Worm (Caenorhabditis elegans) whole organism, L4 larva: Measurements from ENCODE around the gene spch-1.

Experiments
- D1046.2 ChIP-seq: fragments of 200-800 bp; sonication (Bioruptor generic); IDR thresholded peaks from 2 replicates; pipeline ENCODE4 v1.3.6; 2022; ENCODE audit warnings: missing genetic modification characterization, missing compliant biosample characterization
- T26A8.4 ChIP-seq: fragments of 200-800 bp; sonication (Bioruptor generic); IDR thresholded peaks from 2 replicates; pipeline ENCODE4 v1.3.6; 2022; ENCODE audit warnings: missing genetic modification characterization, missing compliant biosample characterization
- Y105C5A.15 ChIP-seq: fragments of 200-800 bp; sonication (Bioruptor generic); IDR thresholded peaks from 2 replicates; pipeline ENCODE4 v1.3.6; 2022; ENCODE audit warnings: missing genetic modification characterization, missing compliant biosample characterization
- Y48G9A.11 ChIP-seq: fragments of 200-800 bp; sonication (Bioruptor generic); IDR thresholded peaks from 2 replicates; pipeline ENCODE4 v1.3.6; 2022; ENCODE audit warnings: missing genetic modification reagents, missing genetic modification characterization, missing compliant biosample characterization
- ZK546.5 ChIP-seq, 2 experiments: sonication (generic microtip); optimal IDR thresholded peaks; 2 replicates each; lab custom pipeline; 2017; ENCODE audit warnings: missing biosample characterization in 2 of 2, missing genetic modification characterization in 2 of 2
- aha-1 ChIP-seq: fragments of 150-350 bp; peaks from one replicate; lab custom pipeline; 2014; ENCODE audit warnings: missing biosample characterization, missing genetic modification characterization
- ama-1 ChIP-seq: fragments of 150-350 bp; optimal IDR thresholded peaks from 2 replicates; lab custom pipeline; 2014; ENCODE audit warnings: inconsistent platforms, mixed read lengths
- arid-1 ChIP-seq: fragments of 200-800 bp; sonication (Bioruptor generic); conservative IDR thresholded peaks from 2 replicates; pipeline ENCODE4 v1.3.6; 2022; ENCODE audit warnings: missing genetic modification reagents, missing genetic modification characterization, missing compliant biosample characterization
- ceh-28 ChIP-seq: fragments of 150-350 bp; optimal IDR thresholded peaks from 2 replicates; lab custom pipeline; 2014; ENCODE audit warnings: missing biosample characterization, missing genetic modification reagents, missing genetic modification characterization
- ceh-62 ChIP-seq: sonication (generic microtip); optimal IDR thresholded peaks from 2 replicates; lab custom pipeline; 2017; ENCODE audit warnings: missing biosample characterization, missing genetic modification characterization
- ceh-82 ChIP-seq: sonication (generic microtip); optimal IDR thresholded peaks from 2 replicates; lab custom pipeline; 2017; ENCODE audit warnings: missing biosample characterization, missing genetic modification characterization
- egl-27 ChIP-seq: sonication (generic microtip); optimal IDR thresholded peaks from 3 replicates; lab custom pipeline; 2017; ENCODE audit warnings: missing biosample characterization, missing genetic modification reagents, missing genetic modification characterization
- fos-1 ChIP-seq: fragments of 150-350 bp; optimal IDR thresholded peaks from 2 replicates; lab custom pipeline; 2014; ENCODE audit warnings: missing biosample characterization, missing genetic modification characterization
- gei-8 ChIP-seq: fragments of 200-800 bp; sonication (Bioruptor generic); optimal IDR thresholded peaks from 2 replicates; lab custom pipeline; 2018; ENCODE audit warnings: mild to moderate bottlenecking, missing genetic modification characterization, missing compliant biosample characterization
- hmg-1.1 ChIP-seq: fragments of 200-800 bp; sonication (Bioruptor generic); IDR thresholded peaks from 2 replicates; pipeline ENCODE4 v1.3.6; 2022; ENCODE audit warnings: missing genetic modification reagents, missing genetic modification characterization, missing compliant biosample characterization
- lin-1 ChIP-seq: fragments of 200-800 bp; sonication (Bioruptor generic); IDR thresholded peaks from 2 replicates; pipeline ENCODE4 v1.3.6; 2022; ENCODE audit warnings: missing genetic modification reagents, missing genetic modification characterization, missing compliant biosample characterization
- lin-13 ChIP-seq: fragments of 150-350 bp; optimal IDR thresholded peaks from 2 replicates; lab custom pipeline; 2014; ENCODE audit warnings: missing biosample characterization, missing genetic modification reagents, missing genetic modification characterization
- lin-15B ChIP-seq: fragments of 150-350 bp; sonication (generic microtip); optimal IDR thresholded peaks from 3 replicates; lab custom pipeline; 2014; ENCODE audit warnings: missing biosample characterization, missing genetic modification characterization
- lin-38 ChIP-seq: fragments of 200-800 bp; sonication (Bioruptor generic); IDR thresholded peaks from 2 replicates; pipeline ENCODE4 v1.3.6; 2022; ENCODE audit warnings: missing genetic modification reagents, missing genetic modification characterization, missing compliant biosample characterization
- lin-39 ChIP-seq: fragments of 150-350 bp; optimal IDR thresholded peaks from 2 replicates; lab custom pipeline; 2014; ENCODE audit warnings: missing biosample characterization, missing genetic modification reagents, missing genetic modification characterization
- lir-3 ChIP-seq: sonication (generic microtip); optimal IDR thresholded peaks from 2 replicates; lab custom pipeline; 2016; ENCODE audit warnings: mild to moderate bottlenecking, missing genetic modification characterization, missing compliant biosample characterization
- nhr-25 ChIP-seq: sonication (generic microtip); optimal IDR thresholded peaks from 2 replicates; lab custom pipeline; 2017; ENCODE audit warnings: missing genetic modification characterization, mild to moderate bottlenecking, missing compliant biosample characterization, antibody characterized with exemption, moderate library complexity, borderline replicate concordance; ENCODE audit not compliant: insufficient read depth
- nhr-42 ChIP-seq: fragments of 200-800 bp; sonication (Bioruptor generic); IDR thresholded peaks from 2 replicates; pipeline ENCODE4 v1.3.6; 2022; ENCODE audit warnings: missing genetic modification characterization, missing compliant biosample characterization
- nhr-48 ChIP-seq: sonication (generic microtip); optimal IDR thresholded peaks from 2 replicates; lab custom pipeline; 2016; ENCODE audit warnings: mild to moderate bottlenecking, missing genetic modification characterization, missing compliant biosample characterization
- nhr-6 ChIP-seq: fragments of 150-350 bp; optimal IDR thresholded peaks from 2 replicates; lab custom pipeline; 2014; ENCODE audit warnings: missing biosample characterization, missing genetic modification characterization
- nhr-77 ChIP-seq: fragments of 150-350 bp; optimal IDR thresholded peaks from 2 replicates; lab custom pipeline; 2014; ENCODE audit warnings: missing biosample characterization, missing genetic modification characterization
- php-3 ChIP-seq: fragments of 200-800 bp; sonication (Bioruptor generic); IDR thresholded peaks from 2 replicates; pipeline ENCODE4 v1.3.6; 2022; ENCODE audit warnings: missing genetic modification reagents, missing genetic modification characterization, missing compliant biosample characterization
- pqm-1 ChIP-seq: sonication (generic microtip); optimal IDR thresholded peaks from 2 replicates; lab custom pipeline; 2017; ENCODE audit warnings: missing biosample characterization, missing genetic modification characterization
- snpc-1.2 ChIP-seq: fragments of 200-800 bp; sonication (Bioruptor generic); IDR thresholded peaks from 2 replicates; pipeline ENCODE4 v1.3.6; 2022; ENCODE audit warnings: missing genetic modification reagents, missing genetic modification characterization, missing compliant biosample characterization
- snpc-4 ChIP-seq: fragments of 150-350 bp; optimal IDR thresholded peaks from 2 replicates; lab custom pipeline; 2014; ENCODE audit warnings: missing biosample characterization, missing genetic modification characterization
- vab-7 ChIP-seq: fragments of 200-800 bp; sonication (Bioruptor generic); IDR thresholded peaks from 2 replicates; pipeline ENCODE4 v1.3.6; 2022; ENCODE audit warnings: missing genetic modification reagents, missing genetic modification characterization, missing compliant biosample characterization
- zfp-2 ChIP-seq: sonication (generic microtip); optimal IDR thresholded peaks from 2 replicates; lab custom pipeline; 2016; ENCODE audit warnings: mild to moderate bottlenecking, missing genetic modification characterization, missing compliant biosample characterization
- zfp-3 ChIP-seq: fragments of 200-800 bp; sonication (Bioruptor generic); conservative IDR thresholded peaks from 2 replicates; pipeline ENCODE4 v1.3.6; 2022; ENCODE audit warnings: missing genetic modification reagents, missing genetic modification characterization, missing compliant biosample characterization

spch-1 gene

ce11 chrIV:10128906-10129386 lies 17.6 kb upstream of the spch-1 start, which contains the start of the genes gtbp-1 and K08F4.3 (continued):
- TF ChIP-seq nhr-77 (tag; lab: Kevin White, UChicago) = peak; percentile 66
- TF ChIP-seq lir-3 (tag; lab: Kevin White, UChicago) = no peak
- TF ChIP-seq D1046.2 = no peak
- no peak for TF ChIP-seq Y105C5A.15 (GFP tag; lab: Robert Waterston, UW)
- no peak for TF ChIP-seq nhr-48 (tag; lab: Kevin White, UChicago)
- peak; percentile 72 for TF ChIP-seq zfp-2 (tag; lab: Kevin White, UChicago)
- TF ChIP-seq lin-13 = peak; percentile 55
- TF ChIP-seq gei-8 (GFP tag; lab: Kevin White, UChicago) = no peak
- TF ChIP-seq zfp-3 (GFP tag; lab: Robert Waterston, UW) = no peak
- no peak for TF ChIP-seq nhr-42 (GFP tag; lab: Robert Waterston, UW)
- TF ChIP-seq nhr-6 (tag; lab: Kevin White, UChicago) = peak; percentile 69
- no peak for TF ChIP-seq nhr-25 (tag; lab: Kevin White, UChicago)
- no peak for TF ChIP-seq arid-1 (GFP tag; lab: Robert Waterston, UW)
- no peak for TF ChIP-seq pqm-1 (tag; lab: Kevin White, UChicago)
- TF ChIP-seq T26A8.4 (GFP tag; lab: Robert Waterston, UW) = no peak
- no peak for TF ChIP-seq egl-27 (tag; lab: Kevin White, UChicago)
- no peak for TF ChIP-seq lin-39 (tag; lab: Kevin White, UChicago)
- no peak; the same call in 1 of the 2 replicates for TF ChIP-seq hmg-1.1 (GFP tag; lab: Robert Waterston, UW)
- no peak; the same call in 1 of the 2 replicates for TF ChIP-seq lin-38 (GFP tag; lab: Robert Waterston, UW)
- TF ChIP-seq ceh-62 = no peak

DNA sequence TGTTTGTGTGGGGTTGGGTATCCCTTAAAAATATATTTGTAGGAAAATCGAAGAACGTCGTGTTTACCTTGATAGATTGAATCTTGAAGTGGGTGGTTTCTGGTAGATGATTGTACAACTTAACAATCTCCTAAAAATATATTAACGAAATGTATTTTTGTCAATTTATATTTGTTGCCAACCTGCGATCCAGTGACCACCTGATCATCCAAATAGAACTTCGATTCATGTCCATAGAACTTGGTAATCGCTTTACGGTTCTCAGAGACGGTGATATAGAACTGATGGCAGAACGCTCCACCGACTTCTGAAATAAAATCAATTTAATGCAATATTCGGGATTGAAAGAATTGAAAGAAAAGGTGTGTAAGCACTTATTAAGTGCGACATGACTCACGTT lies 17.1 kb upstream of the spch-1 start:
- TF ChIP-seq vab-7 (GFP tag; lab: Robert Waterston, UW) = no peak
- peak; percentile 60 for TF ChIP-seq aha-1

DNA sequence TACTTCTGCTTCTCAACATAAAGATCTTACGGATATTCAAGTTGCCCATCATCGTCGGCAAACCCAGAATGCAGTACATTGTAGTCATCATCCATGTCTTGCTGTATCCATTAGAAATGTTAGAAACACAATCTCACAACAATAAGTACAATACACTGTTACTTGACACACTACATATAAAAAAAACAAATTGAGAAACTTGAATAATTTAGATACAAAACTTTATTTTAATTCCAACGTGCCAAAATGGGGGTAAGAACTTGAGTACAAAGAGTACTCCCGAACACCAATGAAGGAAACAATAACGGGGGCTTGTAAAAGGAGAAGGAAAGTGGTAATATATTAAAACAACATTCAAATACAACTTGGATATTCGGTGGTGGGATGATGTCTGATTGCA lies 15.2 kb upstream of the spch-1 start, which contains the start of gene ctf-18:
Gene ctf-18 (minus strand): TSS at position 101 of the 400 bp plus-strand sequence.
- TF ChIP-seq aha-1 (peak; percentile 43), lin-1 (GFP tag; lab: Robert Waterston, UW) (no peak), ama-1 (peak; percentile 60)

- no peak for TF ChIP-seq snpc-1.2 (GFP tag; lab: Robert Waterston, UW)
- TF ChIP-seq snpc-4 (tag; lab: Kevin White, UChicago) = no peak
- TF ChIP-seq lin-15B = no peak
- no peak for TF ChIP-seq ama-1
- TF ChIP-seq nhr-25 (tag; lab: Kevin White, UChicago) = no peak
- no peak for TF ChIP-seq vab-7 (GFP tag; lab: Robert Waterston, UW)
These were observed 10.9 kb upstream of the spch-1 start, which contains the start of gene irld-21 for ce11 chrIV:10122205-10122604. Gene irld-21 (minus strand): TSS chrIV:10122305.

- TF ChIP-seq Y48G9A.11 (GFP tag; lab: Robert Waterston, UW) (0 out of 2 replicates have a peak, but pooled peaks have one; percentile 23), aha-1 (peak; percentile 29), nhr-77 (tag; lab: Kevin White, UChicago) (no peak)
These were observed 5.4 kb upstream of the spch-1 start for ce11 chrIV:10116765-10117164.

DNA sequence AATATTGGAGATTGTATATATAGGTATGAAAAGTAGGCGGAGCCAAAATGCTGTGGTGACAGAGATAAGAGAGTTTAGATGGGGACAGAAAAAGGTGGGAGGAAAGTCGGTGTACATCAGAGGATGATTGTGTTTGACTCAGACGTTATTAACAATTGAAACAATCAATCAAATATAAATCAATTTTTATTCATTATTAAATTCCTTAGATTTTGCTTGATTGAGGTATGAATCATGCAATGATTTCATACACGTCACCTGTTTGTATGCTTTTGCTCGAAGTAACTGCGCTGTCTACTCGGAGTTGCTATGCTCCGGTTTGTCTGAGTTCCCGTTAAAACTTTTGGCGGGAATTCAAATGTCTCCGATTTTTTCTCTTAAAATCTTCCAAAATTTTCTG lies 3.8 kb upstream of the spch-1 start, which contains the start of gene C04G2.10:
Gene C04G2.10 (plus strand): TSS at position 301 of the 400 bp plus-strand sequence.
- no peak for TF ChIP-seq gei-8 (GFP tag; lab: Kevin White, UChicago)
- TF ChIP-seq fos-1 (tag; lab: Kevin White, UChicago) = no peak

ce11 chrIV:10112570-10112969 lies 1.2 kb upstream of the spch-1 start, which contains the start of gene nsph-3.2:
Gene nsph-3.2 (plus strand): TSS chrIV:10112870.
- TF ChIP-seq ceh-82 (no peak), php-3 (GFP tag; lab: Robert Waterston, UW) (no peak), snpc-4 (tag; lab: Kevin White, UChicago) (no peak), ZK546.5 (tag; optimal IDR thresholded peaks at IDR 0.05; lab: Kevin White, UChicago) (no peak), ceh-62 (no peak), ceh-28 (tag; lab: Kevin White, UChicago) (no peak)
